Fruit fly (Drosophila melanogaster): ENCODE data around the gene CG10738.

DNA sequence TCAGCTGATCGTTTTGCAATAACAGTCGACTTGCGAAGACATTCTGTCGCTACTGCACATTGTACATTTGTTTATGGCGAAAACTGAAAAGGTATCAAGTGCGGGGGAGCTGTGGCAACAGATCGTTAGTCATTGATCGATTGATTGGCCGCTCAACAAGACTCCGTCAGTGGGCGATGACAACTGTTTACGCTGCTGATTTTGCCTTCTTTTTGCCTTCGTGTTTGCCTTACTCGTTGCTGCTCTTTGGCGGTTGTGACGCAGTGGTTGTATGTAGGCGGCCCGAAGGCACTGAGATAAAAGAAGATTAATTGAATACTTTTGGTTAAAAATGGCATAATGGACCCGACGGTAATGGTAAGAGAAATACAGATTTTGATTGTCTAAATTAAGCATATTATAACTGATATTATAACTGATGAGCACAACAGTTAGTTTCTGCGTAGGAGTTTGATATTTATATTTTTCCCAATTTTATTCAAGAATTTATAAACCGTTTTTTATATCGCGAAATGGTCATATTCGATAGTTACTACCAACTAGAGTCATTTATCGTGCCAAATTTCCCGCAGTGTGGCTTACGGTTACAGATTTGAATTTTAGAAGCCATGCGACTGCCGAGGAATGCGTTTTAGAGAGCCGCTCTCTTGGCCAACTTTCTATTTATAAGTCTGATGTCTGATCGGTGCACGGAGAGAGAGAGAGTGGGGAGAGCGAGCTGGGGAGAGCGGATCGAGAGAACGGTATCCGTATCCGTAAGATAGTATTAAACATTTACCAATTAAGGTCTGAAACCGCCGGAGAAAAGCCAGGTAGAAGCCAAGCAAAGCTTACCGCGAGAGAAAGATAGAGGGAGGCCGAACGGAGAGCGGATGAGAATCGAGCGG is 26.2 kb downstream of the CG10738 start:
- TF ChIP-seq CG6854 (GFP tag; optimal IDR thresholded peaks at IDR 0.05) (no peak), salr (GFP tag; optimal IDR thresholded peaks at IDR 0.05) (peak; percentile 77 to 98), Lpt (GFP tag; optimal IDR thresholded peaks at IDR 0.05) (peak; percentile 96), spab (GFP tag; optimal IDR thresholded peaks at IDR 0.05) (peak; percentile 93), Eip75B (GFP tag; optimal IDR thresholded peaks at IDR 0.05) (peak; percentile 91), Ets21C (GFP tag; optimal IDR thresholded peaks at IDR 0.05) (peak; percentile 69), fd59A (GFP tag; optimal IDR thresholded peaks at IDR 0.05) (peak; percentile 93), CG3919 (GFP tag; optimal IDR thresholded peaks at IDR 0.05) (peak; percentile 93), ss (GFP tag; optimal IDR thresholded peaks at IDR 0.05) (peak; percentile 90), acj6 (GFP tag; optimal IDR thresholded peaks at IDR 0.05) (peak; percentile 95), CG1621 (tag; optimal IDR thresholded peaks at IDR 0.05) (peak; percentile 84), achi (GFP tag; optimal IDR thresholded peaks at IDR 0.05) (peak; percentile 95)
